Worm (Caenorhabditis elegans): Measurements from ENCODE around the gene srxa-11.

srxa-11 gene

DNA sequence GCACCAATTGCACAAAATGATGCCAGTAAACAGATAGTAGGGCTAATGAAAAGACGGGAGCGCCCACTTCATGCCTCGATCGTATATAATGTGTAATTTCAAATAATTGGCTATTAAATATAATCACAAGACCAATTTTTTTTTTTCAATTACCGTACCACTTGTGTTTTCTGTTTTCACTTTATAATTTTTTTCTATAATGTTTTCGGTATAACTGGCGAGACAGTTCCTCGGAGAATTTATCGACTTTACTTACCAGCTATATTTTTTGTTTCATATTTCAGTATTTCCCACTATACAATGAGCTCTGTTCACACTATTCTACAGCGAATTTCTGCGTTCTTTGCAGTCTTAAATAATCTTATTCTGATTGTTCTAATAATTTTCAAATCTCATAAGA, 7.8 kb upstream of the srxa-11 start, which contains the start of gene str-252:
Gene str-252 (plus strand): TSS at position 301 of the 400 bp plus-strand sequence.
- no peak for TF ChIP-seq ceh-13 (GFP tag; optimal IDR thresholded peaks at IDR 0.05)
- TF ChIP-seq ceh-36 (tag; optimal IDR thresholded peaks at IDR 0.05) = no peak
- TF ChIP-seq pes-1 (GFP tag; IDR thresholded peaks at IDR 0.05) = no peak
- no peak for TF ChIP-seq tra-4 (tag; optimal IDR thresholded peaks at IDR 0.05)
- TF ChIP-seq flt-1 (GFP tag; IDR thresholded peaks at IDR 0.05) = no peak
- no peak for TF ChIP-seq B0310.2 (tag; optimal IDR thresholded peaks at IDR 0.05)
- TF ChIP-seq ets-7 (tag; optimal IDR thresholded peaks at IDR 0.05) = no peak
- no peak for TF ChIP-seq tbx-11 (GFP tag; IDR thresholded peaks at IDR 0.05)

ce11 chrV:13918341-13918740, 5.6 kb upstream of the srxa-11 start, which contains the start of gene str-250:
TSS of gene str-250 (plus strand) at chrV:13918641.
- TF ChIP-seq hmbx-1 (tag; optimal IDR thresholded peaks at IDR 0.05) = no peak
- TF ChIP-seq F13C5.2 (tag; optimal IDR thresholded peaks at IDR 0.05) = no peak
- no peak for TF ChIP-seq ets-7 (tag; optimal IDR thresholded peaks at IDR 0.05)
- TF ChIP-seq tra-4 (tag; optimal IDR thresholded peaks at IDR 0.05) = no peak
- TF ChIP-seq ama-1 (optimal IDR thresholded peaks at IDR 0.05) = no peak
- no peak for TF ChIP-seq flt-1 (GFP tag; IDR thresholded peaks at IDR 0.05)
- TF ChIP-seq pes-1 (GFP tag; IDR thresholded peaks at IDR 0.05) = no peak

DNA sequence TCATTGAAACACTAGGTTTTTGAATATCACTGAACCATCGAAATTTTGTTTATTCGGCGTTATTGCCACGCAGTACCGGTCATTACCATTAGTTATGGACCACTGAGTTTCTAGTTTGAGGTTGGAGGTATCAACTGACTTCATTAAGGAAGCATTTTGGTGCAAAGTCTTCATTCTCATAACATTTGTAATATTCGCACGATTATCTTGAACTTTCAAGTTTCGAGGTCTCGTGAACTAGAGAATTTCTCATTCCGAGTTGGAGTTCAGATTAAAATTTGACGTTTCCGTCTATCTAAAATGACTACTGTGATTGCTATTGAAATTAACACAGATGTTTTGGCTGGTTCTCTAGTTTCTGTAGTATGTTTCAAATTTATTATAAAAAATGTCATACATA, 3.2 kb upstream of the srxa-11 start, which contains the start of gene srx-42:
Gene srx-42 (plus strand): TSS at position 301 of the 400 bp plus-strand sequence.
- TF ChIP-seq tra-4 (tag; optimal IDR thresholded peaks at IDR 0.05) = no peak
- no peak for TF ChIP-seq ets-7 (tag; optimal IDR thresholded peaks at IDR 0.05)
- TF ChIP-seq F13C5.2 (tag; optimal IDR thresholded peaks at IDR 0.05) = no peak
- TF ChIP-seq hnd-1 (tag; optimal IDR thresholded peaks at IDR 0.05) = no peak
- no peak for TF ChIP-seq tbx-11 (GFP tag; IDR thresholded peaks at IDR 0.05)

ce11 chrV:13926398-13926797, 2.4 kb downstream of the srxa-11 start, which contains the start of gene srxa-12:
TSS of gene srxa-12 (plus strand) at chrV:13926698.
- TF ChIP-seq hnd-1 (tag; optimal IDR thresholded peaks at IDR 0.05) (no peak), tbx-37 (GFP tag; conservative IDR thresholded peaks at IDR 0.05) (no peak), tbx-11 (GFP tag; IDR thresholded peaks at IDR 0.05) (no peak), sea-1 (GFP tag; conservative IDR thresholded peaks at IDR 0.05) (no peak), hmg-4 (GFP tag; optimal IDR thresholded peaks at IDR 0.05) (no peak), ets-7 (tag; optimal IDR thresholded peaks at IDR 0.05) (no peak), tra-4 (tag; optimal IDR thresholded peaks at IDR 0.05) (no peak), B0310.2 (tag; optimal IDR thresholded peaks at IDR 0.05) (no peak), pes-1 (GFP tag; IDR thresholded peaks at IDR 0.05) (no peak), flt-1 (GFP tag; IDR thresholded peaks at IDR 0.05) (no peak), ama-1 (optimal IDR thresholded peaks at IDR 0.05) (no peak), F13C5.2 (tag; optimal IDR thresholded peaks at IDR 0.05) (no peak), ceh-13 (GFP tag; optimal IDR thresholded peaks at IDR 0.05) (no peak), ceh-36 (tag; optimal IDR thresholded peaks at IDR 0.05) (no peak), aly-1 (tag; optimal IDR thresholded peaks at IDR 0.05) (no peak), hmbx-1 (tag; optimal IDR thresholded peaks at IDR 0.05) (no peak)

DNA sequence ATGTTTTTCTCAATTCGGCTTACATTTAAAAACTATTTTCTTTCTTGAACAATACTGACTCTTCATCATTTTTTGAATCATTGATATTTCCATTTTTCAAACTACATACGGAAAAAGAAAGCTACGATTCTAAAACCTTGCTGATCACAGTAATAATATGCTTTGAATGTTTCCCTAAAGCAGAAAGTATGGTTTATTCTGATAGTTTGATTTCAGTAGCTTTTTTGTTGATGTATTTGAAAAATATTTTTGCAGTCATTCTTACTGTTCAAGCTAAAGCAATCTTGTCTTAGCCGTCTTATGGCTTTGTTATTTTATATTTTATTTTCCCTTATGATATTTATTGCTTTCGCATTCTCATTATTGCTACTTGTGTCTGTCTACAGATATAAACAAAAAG, 5.6 kb downstream of the srxa-11 start, which contains the start of gene srxa-13:
Gene srxa-13 (plus strand): TSS at position 301 of the 400 bp plus-strand sequence.
- TF ChIP-seq tbx-37 (GFP tag; conservative IDR thresholded peaks at IDR 0.05) (no peak), tbx-11 (GFP tag; IDR thresholded peaks at IDR 0.05) (no peak), flt-1 (GFP tag; IDR thresholded peaks at IDR 0.05) (no peak), ets-7 (tag; optimal IDR thresholded peaks at IDR 0.05) (no peak), ama-1 (optimal IDR thresholded peaks at IDR 0.05) (no peak), hmbx-1 (tag; optimal IDR thresholded peaks at IDR 0.05) (no peak), tra-4 (tag; optimal IDR thresholded peaks at IDR 0.05) (no peak), sea-1 (GFP tag; conservative IDR thresholded peaks at IDR 0.05) (no peak), F13C5.2 (tag; optimal IDR thresholded peaks at IDR 0.05) (no peak), ceh-13 (GFP tag; optimal IDR thresholded peaks at IDR 0.05) (no peak), B0310.2 (tag; optimal IDR thresholded peaks at IDR 0.05) (no peak), hmg-4 (GFP tag; optimal IDR thresholded peaks at IDR 0.05) (no peak), scrt-1 (GFP tag; IDR thresholded peaks at IDR 0.05) (no peak), hnd-1 (tag; optimal IDR thresholded peaks at IDR 0.05) (no peak), aly-1 (tag; optimal IDR thresholded peaks at IDR 0.05) (no peak), ceh-36 (tag; optimal IDR thresholded peaks at IDR 0.05) (no peak), pes-1 (GFP tag; IDR thresholded peaks at IDR 0.05) (no peak)

ce11 chrV:13931225-13931624, 7.3 kb downstream of the srxa-11 start, which contains the start of gene C06B3.16:
TSS of gene C06B3.16 (plus strand) at chrV:13931525.
- TF ChIP-seq ceh-36 (tag; optimal IDR thresholded peaks at IDR 0.05) = no peak
- no peak for TF ChIP-seq ets-7 (tag; optimal IDR thresholded peaks at IDR 0.05)
- no peak for TF ChIP-seq tra-4 (tag; optimal IDR thresholded peaks at IDR 0.05)
- TF ChIP-seq hmg-4 (GFP tag; optimal IDR thresholded peaks at IDR 0.05) = no peak
- no peak for TF ChIP-seq F13C5.2 (tag; optimal IDR thresholded peaks at IDR 0.05)
- TF ChIP-seq pes-1 (GFP tag; IDR thresholded peaks at IDR 0.05) = no peak
- TF ChIP-seq scrt-1 (GFP tag; IDR thresholded peaks at IDR 0.05) = no peak
- no peak for TF ChIP-seq hmbx-1 (tag; optimal IDR thresholded peaks at IDR 0.05)
- TF ChIP-seq tbx-11 (GFP tag; IDR thresholded peaks at IDR 0.05) = no peak
- no peak for TF ChIP-seq aly-1 (tag; optimal IDR thresholded peaks at IDR 0.05)

- TF ChIP-seq tra-4 (tag; optimal IDR thresholded peaks at IDR 0.05) (no peak), scrt-1 (GFP tag; IDR thresholded peaks at IDR 0.05) (no peak), ceh-36 (tag; optimal IDR thresholded peaks at IDR 0.05) (no peak), F13C5.2 (tag; optimal IDR thresholded peaks at IDR 0.05) (no peak), B0310.2 (tag; optimal IDR thresholded peaks at IDR 0.05) (no peak), ceh-13 (GFP tag; optimal IDR thresholded peaks at IDR 0.05) (no peak), sea-1 (GFP tag; conservative IDR thresholded peaks at IDR 0.05) (no peak), flt-1 (GFP tag; IDR thresholded peaks at IDR 0.05) (no peak), tbx-37 (GFP tag; conservative IDR thresholded peaks at IDR 0.05) (no peak), tbx-11 (GFP tag; IDR thresholded peaks at IDR 0.05) (no peak), hnd-1 (tag; optimal IDR thresholded peaks at IDR 0.05) (no peak)
Measured at ce11 chrV:13931952-13932351, 8.0 kb downstream of the srxa-11 start.

DNA sequence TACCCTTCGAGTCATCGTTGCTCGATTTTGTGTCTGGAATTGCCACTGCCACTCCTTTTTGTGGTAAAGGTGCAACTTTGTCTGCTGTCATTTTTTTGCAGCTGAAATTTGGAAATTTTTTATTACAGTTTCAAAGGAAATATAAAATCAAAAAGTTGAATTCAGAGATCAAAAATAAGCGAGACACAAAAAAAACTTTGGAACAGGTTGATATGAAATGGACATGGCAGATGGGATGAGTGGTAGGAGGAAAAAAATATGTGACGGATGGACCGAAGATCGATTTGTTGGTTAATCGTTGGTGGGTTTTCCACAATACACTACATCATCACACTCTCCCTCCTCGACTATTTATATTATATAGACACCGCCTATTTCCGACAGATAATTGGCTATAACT, 10.6 kb downstream of the srxa-11 start, which contains the start of gene R10D12.1:
Gene R10D12.1 (minus strand): TSS at position 101 of the 400 bp plus-strand sequence.
- TF ChIP-seq tbx-37 (GFP tag; conservative IDR thresholded peaks at IDR 0.05) (no peak), flt-1 (GFP tag; IDR thresholded peaks at IDR 0.05) (no peak), F13C5.2 (tag; optimal IDR thresholded peaks at IDR 0.05) (no peak), tra-4 (tag; optimal IDR thresholded peaks at IDR 0.05) (no peak)

Data from whole organism, early embryonic.